Fruit fly (Drosophila melanogaster) whole organism, pupa: ENCODE results near the gene CG6785.

ENCODE experiments used
- CG10348 ChIP-seq: fragments of 200-800 bp; sonication (Bioruptor generic); IDR thresholded peaks from 2 replicates; pipeline ENCODE4 v1.3.6; 2022; ENCODE audit warnings: missing biosample characterization, missing genetic modification characterization
- CG12605 ChIP-seq: fragments of 200-800 bp; sonication (Bioruptor generic); IDR thresholded peaks from 2 replicates; pipeline ENCODE4 v1.3.6; 2022; ENCODE audit warnings: missing biosample characterization, missing genetic modification characterization
- CG13204 ChIP-seq: fragments of 200-800 bp; sonication (Bioruptor generic); optimal IDR thresholded peaks from 2 replicates; lab custom pipeline; 2018; ENCODE audit warnings: missing biosample characterization, mild to moderate bottlenecking, missing genetic modification characterization, moderate library complexity
- CG14655 ChIP-seq: fragments of 200-800 bp; sonication (Bioruptor generic); optimal IDR thresholded peaks from 3 replicates; lab custom pipeline; 2017; ENCODE audit warnings: mild to moderate bottlenecking, missing biosample characterization, missing genetic modification reagents, missing genetic modification characterization
- CG32121 ChIP-seq: fragments of 200-800 bp; sonication (Bioruptor generic); IDR thresholded peaks from 2 replicates; pipeline ENCODE4 v1.3.6; 2022; ENCODE audit warnings: missing biosample characterization, missing genetic modification characterization
- CG34367 ChIP-seq: fragments of 200-800 bp; sonication (Bioruptor generic); optimal IDR thresholded peaks from 2 replicates; lab custom pipeline; 2018; ENCODE audit warnings: missing biosample characterization, mild to moderate bottlenecking, missing genetic modification characterization
- CG8301 ChIP-seq: fragments of 200-800 bp; sonication (Bioruptor generic); optimal IDR thresholded peaks from 2 replicates; lab custom pipeline; 2018; ENCODE audit warnings: missing biosample characterization, mild to moderate bottlenecking, missing genetic modification characterization
- EcR ChIP-seq: fragments of 200-800 bp; sonication (Bioruptor generic); optimal IDR thresholded peaks from 3 replicates; lab custom pipeline; 2019; ENCODE audit warnings: missing biosample characterization, missing genetic modification characterization, mild to moderate bottlenecking, moderate library complexity, missing genetic modification reagents
- Ets98B ChIP-seq: fragments of 200-800 bp; sonication (Bioruptor generic); IDR thresholded peaks from 2 replicates; pipeline ENCODE4 v1.3.6; 2022; ENCODE audit warnings: missing biosample characterization, missing genetic modification characterization
- Pif1A ChIP-seq: fragments of 200-800 bp; sonication (Bioruptor generic); optimal IDR thresholded peaks from 3 replicates; lab custom pipeline; 2016; ENCODE audit warnings: missing biosample characterization, missing genetic modification characterization
- fd96Ca ChIP-seq: fragments of 200-800 bp; sonication (Bioruptor generic); IDR thresholded peaks from 3 replicates; pipeline ENCODE4 v1.3.6; 2022; ENCODE audit warnings: missing biosample characterization, missing genetic modification characterization
- gl ChIP-seq: fragments of 200-800 bp; sonication (Bioruptor generic); optimal IDR thresholded peaks from 2 replicates; lab custom pipeline; 2018; ENCODE audit warnings: missing biosample characterization, mild to moderate bottlenecking, missing genetic modification characterization
- rn ChIP-seq: fragments of 200-800 bp; sonication (Bioruptor generic); IDR thresholded peaks from 2 replicates; pipeline ENCODE4 v1.3.6; 2022; ENCODE audit warnings: missing biosample characterization, missing genetic modification characterization

- TF ChIP-seq CG32121 (no peak), CG12605 (GFP tag; lab: Robert Waterston, UW) (no peak), Ets98B (GFP tag; lab: Robert Waterston, UW) (no peak), CG8301 (no peak), CG13204 (GFP tag; lab: Kevin White, UChicago) (no peak), CG10348 (GFP tag; lab: Robert Waterston, UW) (no peak), CG34367 (tag; lab: Kevin White, UChicago) (no peak), EcR (GFP tag; lab: Kevin White, UChicago) (no peak), fd96Ca (GFP tag; lab: Robert Waterston, UW) (no peak), rn (GFP tag; lab: Robert Waterston, UW) (no peak), CG14655 (GFP tag; lab: Kevin White, UChicago) (no peak), Pif1A (no peak), gl (tag; lab: Kevin White, UChicago) (no peak)
These were observed 33.2 kb upstream of the CG6785 start for dm6 chr2L:12078123-12078658.
